Fruit fly (Drosophila melanogaster): ENCODE measurements around the gene Rpt3R.

Rpt3R gene

dm6 chr3R:9710886-9711285 is 45.4 kb downstream of the Rpt3R start, which contains the start of the genes trbd and dmt (continued):
- TF ChIP-seq CG12236 (GFP tag; optimal IDR thresholded peaks at IDR 0.05) (no peak), Oaz (GFP tag; IDR thresholded peaks at IDR 0.05) (no peak), CG7556 (GFP tag; optimal IDR thresholded peaks at IDR 0.05) (no peak), CG3726 (GFP tag; IDR thresholded peaks at IDR 0.05) (no peak), jigr1 (GFP tag; IDR thresholded peaks at IDR 0.05) (no peak), unc-4 (GFP tag; IDR thresholded peaks at IDR 0.05; ENCODE audit: partially characterized antibody) (no peak), CG3163 (GFP tag; optimal IDR thresholded peaks at IDR 0.05) (peak; percentile 62), CG18476 (GFP tag; optimal IDR thresholded peaks at IDR 0.05) (no peak), CG8281 (tag; optimal IDR thresholded peaks at IDR 0.05) (no peak), CG4854 (GFP tag; optimal IDR thresholded peaks at IDR 0.05) (no peak), CG2116 (GFP tag; optimal IDR thresholded peaks at IDR 0.05) (peak; percentile 81), ems (GFP tag; optimal IDR thresholded peaks at IDR 0.05) (peak; percentile 26), CG6654 (GFP tag; optimal IDR thresholded peaks at IDR 0.05) (no peak), CG5245 (GFP tag; optimal IDR thresholded peaks at IDR 0.05) (peak; percentile 28), Mrtf (GFP tag; IDR thresholded peaks at IDR 0.05) (no peak), jumu (GFP tag; optimal IDR thresholded peaks at IDR 0.05) (peak; percentile 69), CG18619 (GFP tag; optimal IDR thresholded peaks at IDR 0.05) (no peak), Atf6 (GFP tag; IDR thresholded peaks at IDR 0.05) (no peak), CG34224 (GFP tag; IDR thresholded peaks at IDR 0.05; ENCODE audit: partially characterized antibody) (no peak), ERR (GFP tag; optimal IDR thresholded peaks at IDR 0.05) (peak; percentile 55), HLH54F (GFP tag; optimal IDR thresholded peaks at IDR 0.05) (peak; percentile 74), CG11560 (tag; IDR thresholded peaks at IDR 0.05) (no peak), CG17361 (GFP tag; IDR thresholded peaks at IDR 0.05) (no peak), CG13894 (tag; optimal IDR thresholded peaks at IDR 0.05) (no peak), Blimp-1 (GFP tag; optimal IDR thresholded peaks at IDR 0.05) (no peak), rib (GFP tag; IDR thresholded peaks at IDR 0.05) (no peak), CG17612 (GFP tag; IDR thresholded peaks at IDR 0.05) (no peak), Bteb2 (GFP tag; optimal IDR thresholded peaks at IDR 0.05) (peak; percentile 42), sima (GFP tag; optimal IDR thresholded peaks at IDR 0.05) (peak; percentile 24), CG8924 (tag; optimal IDR thresholded peaks at IDR 0.05) (no peak), stc (GFP tag; IDR thresholded peaks at IDR 0.05) (no peak), caup (GFP tag; optimal IDR thresholded peaks at IDR 0.05; ENCODE audit: severe bottlenecking) (no peak), Fer2 (tag; optimal IDR thresholded peaks at IDR 0.05) (no peak), Optix (GFP tag; IDR thresholded peaks at IDR 0.05) (no peak), eyg (GFP tag; optimal IDR thresholded peaks at IDR 0.05) (no peak), cg (GFP tag; optimal IDR thresholded peaks at IDR 0.05) (no peak), cato (GFP tag; optimal IDR thresholded peaks at IDR 0.05; ENCODE audit: borderline replicate concordance) (no peak), Dll (GFP tag; IDR thresholded peaks at IDR 0.05; ENCODE audit: partially characterized antibody) (no peak), CG3847 (GFP tag; IDR thresholded peaks at IDR 0.05) (no peak), CG34376 (GFP tag; optimal IDR thresholded peaks at IDR 0.05) (peak; percentile 51), seq (GFP tag; IDR thresholded peaks at IDR 0.05) (no peak), zf30C (GFP tag; optimal IDR thresholded peaks at IDR 0.05) (no peak), CG10321 (GFP tag; IDR thresholded peaks at IDR 0.05) (no peak), lola (GFP tag; optimal IDR thresholded peaks at IDR 0.05) (no peak), Xrp1 (GFP tag; IDR thresholded peaks at IDR 0.05) (no peak), Adf1 (GFP tag; IDR thresholded peaks at IDR 0.05) (no peak), ac (GFP tag; optimal IDR thresholded peaks at IDR 0.05) (no peak), CG3407 (GFP tag; optimal IDR thresholded peaks at IDR 0.05) (no peak), Antp (GFP tag; optimal IDR thresholded peaks at IDR 0.05) (peak; percentile 68), hkb (optimal IDR thresholded peaks at IDR 0.05) (peak; percentile 24), hkb (GFP tag; IDR thresholded peaks at IDR 0.05) (no peak), dati (GFP tag; IDR thresholded peaks at IDR 0.05) (no peak)
